Worm (Caenorhabditis elegans) whole organism, mixed stage, embryonic: Measurements from ENCODE around the gene daf-7.

Experiments used
- blmp-1 ChIP-seq: fragments of 150-350 bp; optimal IDR thresholded peaks from 2 replicates; lab custom pipeline; 2014; ENCODE audit warnings: missing biosample characterization, missing genetic modification characterization
- ceh-83 ChIP-seq: fragments of 200-800 bp; sonication (Bioruptor generic); optimal IDR thresholded peaks from 2 replicates; lab custom pipeline; 2018; ENCODE audit warnings: mild to moderate bottlenecking, missing genetic modification characterization, missing compliant biosample characterization
- elt-3 ChIP-seq: fragments of 150-350 bp; optimal IDR thresholded peaks from 2 replicates; lab custom pipeline; 2014; ENCODE audit warnings: missing biosample characterization, missing genetic modification characterization
- lsy-2 ChIP-seq: fragments of 150-350 bp; optimal IDR thresholded peaks from 2 replicates; lab custom pipeline; 2014; ENCODE audit warnings: missing biosample characterization, missing genetic modification characterization
- nhr-237 ChIP-seq: fragments of 150-350 bp; optimal IDR thresholded peaks from 2 replicates; lab custom pipeline; 2014; ENCODE audit warnings: missing biosample characterization, missing genetic modification characterization
- nhr-28 ChIP-seq: fragments of 150-350 bp; optimal IDR thresholded peaks from 2 replicates; lab custom pipeline; 2014; ENCODE audit warnings: missing biosample characterization, missing genetic modification characterization
- pha-4 ChIP-seq: fragments of 150-350 bp; optimal IDR thresholded peaks from 2 replicates; lab custom pipeline; 2018; ENCODE audit warnings: missing biosample characterization, missing genetic modification reagents, missing genetic modification characterization
- sem-2 ChIP-seq: fragments of 200-800 bp; sonication (Bioruptor generic); optimal IDR thresholded peaks from 2 replicates; lab custom pipeline; 2018; ENCODE audit warnings: mild to moderate bottlenecking, missing genetic modification characterization, missing compliant biosample characterization
- snpc-4 ChIP-seq: fragments of 150-350 bp; optimal IDR thresholded peaks from 2 replicates; lab custom pipeline; 2014; ENCODE audit warnings: missing biosample characterization, missing genetic modification characterization
- unc-39 ChIP-seq: fragments of 150-350 bp; optimal IDR thresholded peaks from 2 replicates; lab custom pipeline; 2014; ENCODE audit warnings: missing biosample characterization, missing genetic modification characterization
- unc-62 ChIP-seq: fragments of 150-350 bp; optimal IDR thresholded peaks from 2 replicates; lab custom pipeline; 2014; ENCODE audit warnings: missing biosample characterization, missing genetic modification reagents, missing genetic modification characterization

DNA sequence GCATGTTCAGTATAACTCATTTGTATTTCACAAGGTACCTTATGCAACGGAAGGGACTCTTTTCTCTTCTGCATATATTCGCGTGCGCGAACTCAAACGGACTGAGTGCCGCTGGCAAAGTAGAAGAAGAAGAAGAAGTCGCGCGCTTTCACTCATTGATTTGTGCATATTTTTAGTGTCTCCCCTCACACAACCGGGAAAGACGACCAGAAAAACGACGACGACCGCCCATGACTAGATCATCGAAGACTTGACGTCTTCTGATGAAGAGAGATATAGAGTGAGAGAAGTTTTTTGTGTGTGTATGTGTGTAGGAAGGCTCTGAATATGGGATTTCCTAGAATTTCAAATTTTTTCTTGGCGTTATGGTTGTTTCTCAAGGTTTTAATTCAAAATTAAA is 47.2 kb upstream of the daf-7 start:
- TF ChIP-seq blmp-1 (tag; lab: Kevin White, UChicago) (no peak), elt-3 (no peak), lsy-2 (tag; lab: Kevin White, UChicago) (no peak), unc-62 (GFP tag; lab: Kevin White, UChicago) (no peak), snpc-4 (no peak), sem-2 (GFP tag; lab: Kevin White, UChicago) (no peak), nhr-237 (tag; lab: Kevin White, UChicago) (no peak), nhr-28 (tag; lab: Kevin White, UChicago) (no peak), pha-4 (no peak), unc-39 (tag; lab: Kevin White, UChicago) (no peak), ceh-83 (GFP tag; lab: Kevin White, UChicago) (no peak)
